Worm (Caenorhabditis elegans): ENCODE data around the gene his-2.

- TF ChIP-seq F23B12.7 (tag; optimal IDR thresholded peaks at IDR 0.05; ENCODE audit: insufficient read depth) (no peak), ama-1 (optimal IDR thresholded peaks at IDR 0.05) (no peak), ama-1 (GFP tag; optimal IDR thresholded peaks at IDR 0.05) (no peak), nhr-120 (GFP tag; IDR thresholded peaks at IDR 0.05) (no peak)
Observed at ce11 chrV:16015652-16016051, 26.4 kb downstream of the his-2 start, which contains the start of gene str-232.

All from whole organism, young adult.